Fruit fly (Drosophila melanogaster) whole organism, embryonic: Measurements from ENCODE around the gene CG31807.
A peak's percentile ranks its signal among the peaks of the same experiment; 100 is the strongest.

Experiments used
- Atf-2 ChIP-seq: fragments of 200-800 bp; sonication (Bioruptor generic); optimal IDR thresholded peaks from 2 replicates; lab custom pipeline; 2016; ENCODE audit warnings: missing biosample characterization, missing genetic modification characterization
- CG10321 ChIP-seq: fragments of 200-800 bp; sonication (Bioruptor generic); IDR thresholded peaks from 2 replicates; pipeline ENCODE4 v1.3.6; 2022; ENCODE audit warnings: missing biosample characterization, missing genetic modification characterization
- CG10654 ChIP-seq: fragments of 200-800 bp; sonication (Bioruptor generic); optimal IDR thresholded peaks from 2 replicates; lab custom pipeline; 2016; ENCODE audit warnings: missing biosample characterization, missing genetic modification characterization
- CG11247 ChIP-seq: fragments of 200-800 bp; sonication (Bioruptor generic); IDR thresholded peaks from 2 replicates; pipeline ENCODE4 v1.3.6; 2022; ENCODE audit warnings: missing biosample characterization, missing genetic modification characterization
- CG14441 ChIP-seq: fragments of 200-800 bp; sonication (Bioruptor generic); IDR thresholded peaks from 2 replicates; pipeline ENCODE4 v1.3.6; 2022; ENCODE audit warnings: missing biosample characterization, missing genetic modification characterization
- CG1603 ChIP-seq: fragments of 200-800 bp; sonication (Bioruptor generic); optimal IDR thresholded peaks from 2 replicates; lab custom pipeline; 2019; ENCODE audit warnings: missing biosample characterization, mild to moderate bottlenecking, missing genetic modification characterization, moderate library complexity
- CG16813 ChIP-seq: fragments of 200-800 bp; sonication (Bioruptor generic); IDR thresholded peaks from 3 replicates; pipeline ENCODE4 v1.3.6; 2022; ENCODE audit warnings: missing biosample characterization, missing genetic modification characterization; ENCODE audit not compliant: partially characterized antibody
- CG1792 ChIP-seq: fragments of 200-800 bp; sonication (Bioruptor generic); optimal IDR thresholded peaks from 2 replicates; lab custom pipeline; 2016; ENCODE audit warnings: missing biosample characterization, missing genetic modification characterization
- CG18476 ChIP-seq: fragments of 200-800 bp; sonication (Bioruptor generic); optimal IDR thresholded peaks from 2 replicates; lab custom pipeline; 2016; ENCODE audit warnings: missing biosample characterization, mild to moderate bottlenecking, missing genetic modification characterization
- CG3726 ChIP-seq: fragments of 200-800 bp; sonication (Bioruptor generic); IDR thresholded peaks from 3 replicates; pipeline ENCODE4, ENCODE4 v1.3.6; 2022; ENCODE audit warnings: missing biosample characterization, missing genetic modification characterization
- CG4282 ChIP-seq: fragments of 200-800 bp; sonication (Bioruptor generic); optimal IDR thresholded peaks from 2 replicates; lab custom pipeline; 2016; ENCODE audit warnings: missing biosample characterization, missing genetic modification characterization
- CG4328 ChIP-seq: fragments of 200-800 bp; sonication (Bioruptor generic); optimal IDR thresholded peaks from 3 replicates; lab custom pipeline; 2017; ENCODE audit warnings: missing biosample characterization, missing genetic modification reagents, missing genetic modification characterization
- CG4360 ChIP-seq: fragments of 200-800 bp; sonication (Bioruptor generic); IDR thresholded peaks from 2 replicates; pipeline ENCODE4 v1.3.6; 2022; ENCODE audit warnings: missing biosample characterization, missing genetic modification characterization
- CG4404 ChIP-seq: fragments of 200-800 bp; sonication (Bioruptor generic); IDR thresholded peaks from 2 replicates; pipeline ENCODE4 v1.3.6; 2022; ENCODE audit warnings: missing biosample characterization, missing genetic modification characterization
- CG5245 ChIP-seq: fragments of 200-800 bp; sonication (Bioruptor generic); optimal IDR thresholded peaks from 3 replicates; lab custom pipeline; 2016; ENCODE audit warnings: missing biosample characterization, missing genetic modification characterization
- CG5953 ChIP-seq: fragments of 200-800 bp; sonication (Bioruptor generic); IDR thresholded peaks from 2 replicates; pipeline ENCODE4 v1.3.6; 2022; ENCODE audit warnings: missing biosample characterization, missing genetic modification characterization
- CG6683 ChIP-seq: fragments of 200-800 bp; sonication (Bioruptor generic); optimal IDR thresholded peaks from 2 replicates; lab custom pipeline; 2017; ENCODE audit warnings: missing biosample characterization, mild to moderate bottlenecking, missing genetic modification characterization, missing genetic modification reagents
- CG8281 ChIP-seq: fragments of 200-800 bp; sonication (Bioruptor generic); optimal IDR thresholded peaks from 2 replicates; lab custom pipeline; 2018; ENCODE audit warnings: missing biosample characterization, mild to moderate bottlenecking, missing genetic modification characterization, moderate library complexity
- CTCF ChIP-seq: fragments of 200-800 bp; sonication (Bioruptor generic); optimal IDR thresholded peaks from 2 replicates; lab custom pipeline; 2017; ENCODE audit warnings: missing biosample characterization, mild to moderate bottlenecking, missing genetic modification characterization, moderate library complexity
- CkIIα-i1 ChIP-seq: fragments of 200-800 bp; sonication (Bioruptor generic); IDR thresholded peaks from 2 replicates; pipeline ENCODE4 v1.3.6; 2022; ENCODE audit warnings: missing biosample characterization, missing genetic modification characterization
- Elba2 ChIP-seq: fragments of 200-800 bp; sonication (Bioruptor generic); optimal IDR thresholded peaks from 3 replicates; lab custom pipeline; 2016; ENCODE audit warnings: missing biosample characterization, missing genetic modification characterization
- Hr51 ChIP-seq, 2 experiments: fragments of 200-800 bp; sonication (Bioruptor generic); optimal IDR thresholded peaks; 2 replicates in 1 of 2; 3 replicates in 1 of 2; lab custom pipeline; 2016 to 2018; ENCODE audit warnings: missing biosample characterization in 2 of 2, missing genetic modification characterization in 2 of 2, mild to moderate bottlenecking in 1 of 2, moderate library complexity in 1 of 2
- Hr78 ChIP-seq, 2 experiments: fragments of 200-800 bp in 1 of 2; fragments of >200 bp in 1 of 2; sonication (Bioruptor generic) in 1 of 2; optimal IDR thresholded peaks; 2 replicates each; lab custom pipeline; 2017 to 2019; ENCODE audit warnings: missing biosample characterization in 2 of 2, missing genetic modification characterization in 2 of 2, mild to moderate bottlenecking in 1 of 2, moderate library complexity in 1 of 2
- Med ChIP-seq: fragments of 200-800 bp; sonication (Bioruptor generic); peaks from one replicate; lab custom pipeline; 2016; ENCODE audit warnings: missing biosample characterization, missing genetic modification characterization, mild to moderate bottlenecking, inconsistent platforms, moderate library complexity
- NC2α ChIP-seq: fragments of 200-800 bp; sonication (Bioruptor generic); optimal IDR thresholded peaks from 2 replicates; lab custom pipeline; 2016; ENCODE audit warnings: missing biosample characterization, missing genetic modification characterization
- NC2β ChIP-seq: fragments of 200-800 bp; sonication (Bioruptor generic); optimal IDR thresholded peaks from 2 replicates; lab custom pipeline; 2016; ENCODE audit warnings: missing biosample characterization, missing genetic modification characterization
- NK7.1 ChIP-seq: fragments of 200-800 bp; sonication (Bioruptor generic); optimal IDR thresholded peaks from 3 replicates; lab custom pipeline; 2016; ENCODE audit warnings: missing biosample characterization, missing genetic modification characterization
- Nf-YB ChIP-seq: fragments of 200-800 bp; sonication (Bioruptor generic); optimal IDR thresholded peaks from 3 replicates; lab custom pipeline; 2019; ENCODE audit warnings: missing biosample characterization, mild to moderate bottlenecking, missing genetic modification characterization, moderate library complexity
- Nf-YC ChIP-seq: fragments of 200-800 bp; optimal IDR thresholded peaks from 3 replicates; lab custom pipeline; 2019; ENCODE audit warnings: missing biosample characterization, mild to moderate bottlenecking, missing genetic modification characterization, moderate library complexity
- PHDP ChIP-seq: fragments of 200-800 bp; sonication (Bioruptor generic); optimal IDR thresholded peaks from 3 replicates; lab custom pipeline; 2018; ENCODE audit warnings: missing biosample characterization, mild to moderate bottlenecking, missing genetic modification characterization, moderate library complexity
- Sry-δ ChIP-seq: fragments of 200-800 bp; sonication (Bioruptor generic); optimal IDR thresholded peaks from 2 replicates; lab custom pipeline; 2016; ENCODE audit warnings: missing biosample characterization, missing genetic modification characterization
- YL-1 ChIP-seq: fragments of 200-800 bp; sonication (Bioruptor generic); optimal IDR thresholded peaks from 3 replicates; lab custom pipeline; 2017; ENCODE audit warnings: missing biosample characterization, mild to moderate bottlenecking, missing genetic modification characterization
- abd-A ChIP-seq: fragments of 200-800 bp; sonication (Bioruptor generic); optimal IDR thresholded peaks from 3 replicates; lab custom pipeline; 2019; ENCODE audit warnings: missing biosample characterization, mild to moderate bottlenecking, missing genetic modification characterization, moderate library complexity
- ap ChIP-seq: fragments of 200-800 bp; sonication (Bioruptor generic); IDR thresholded peaks from 2 replicates; pipeline ENCODE4 v1.3.6; 2022; ENCODE audit warnings: missing biosample characterization, missing genetic modification characterization
- bigmax ChIP-seq: fragments of 200-800 bp; sonication (Bioruptor generic); optimal IDR thresholded peaks from 2 replicates; lab custom pipeline; 2018; ENCODE audit warnings: missing biosample characterization, mild to moderate bottlenecking, missing genetic modification characterization
- br ChIP-seq: fragments of >200 bp; optimal IDR thresholded peaks from 2 replicates; lab custom pipeline; 2017
- crol ChIP-seq: fragments of 200-800 bp; sonication (Bioruptor generic); IDR thresholded peaks from 2 replicates; pipeline ENCODE4 v1.3.6; 2022; ENCODE audit warnings: missing biosample characterization, missing genetic modification characterization
- da ChIP-seq: fragments of 200-800 bp; sonication (Bioruptor generic); optimal IDR thresholded peaks from 2 replicates; lab custom pipeline; 2016; ENCODE audit warnings: missing biosample characterization, missing genetic modification characterization
- dysf ChIP-seq: fragments of 200-800 bp; sonication (Bioruptor generic); IDR thresholded peaks from 3 replicates; pipeline ENCODE4 v1.3.6; 2022; ENCODE audit warnings: missing biosample characterization, missing genetic modification characterization
- hbn ChIP-seq: fragments of 200-800 bp; sonication (Bioruptor generic); IDR thresholded peaks from 2 replicates; pipeline ENCODE4 v1.3.6; 2022; ENCODE audit warnings: missing biosample characterization, missing genetic modification characterization; ENCODE audit not compliant: partially characterized antibody
- her ChIP-seq: fragments of 200-800 bp; sonication (Bioruptor generic); optimal IDR thresholded peaks from 2 replicates; lab custom pipeline; 2016; ENCODE audit warnings: missing biosample characterization, missing genetic modification characterization
- knrl ChIP-seq: fragments of 200-800 bp; sonication (Bioruptor generic); IDR thresholded peaks from 3 replicates; pipeline ENCODE4 v1.3.6; 2022; ENCODE audit warnings: missing biosample characterization, missing genetic modification characterization; ENCODE audit not compliant: partially characterized antibody
- nerfin-1 ChIP-seq: fragments of 200-800 bp; sonication (Bioruptor generic); optimal IDR thresholded peaks from 3 replicates; lab custom pipeline; 2019; ENCODE audit warnings: missing biosample characterization, mild to moderate bottlenecking, missing genetic modification characterization, moderate library complexity
- sens-2 ChIP-seq: fragments of 200-800 bp; sonication (Bioruptor generic); IDR thresholded peaks from 2 replicates; pipeline ENCODE4 v1.3.6; 2022; ENCODE audit warnings: missing biosample characterization, missing genetic modification characterization
- tap ChIP-seq: fragments of 200-800 bp; optimal IDR thresholded peaks from 3 replicates; lab custom pipeline; 2019; ENCODE audit warnings: missing biosample characterization, mild to moderate bottlenecking, missing genetic modification characterization, moderate library complexity
- tin ChIP-seq: fragments of 200-800 bp; sonication (Bioruptor generic); optimal IDR thresholded peaks from 3 replicates; lab custom pipeline; 2016; ENCODE audit warnings: missing biosample characterization, missing genetic modification characterization
- ttk ChIP-seq: fragments of 200-800 bp; sonication (Bioruptor generic); IDR thresholded peaks from 2 replicates; pipeline ENCODE4 v2.1.2; 2022; ENCODE audit warnings: missing biosample characterization, missing genetic modification characterization
- tup ChIP-seq: fragments of 200-800 bp; sonication (Bioruptor generic); optimal IDR thresholded peaks from 2 replicates; lab custom pipeline; 2016; ENCODE audit warnings: missing biosample characterization, mild to moderate bottlenecking, missing genetic modification characterization, moderate library complexity
- zf30C ChIP-seq: fragments of 200-800 bp; sonication (Bioruptor generic); optimal IDR thresholded peaks from 3 replicates; lab custom pipeline; 2018; ENCODE audit warnings: missing biosample characterization, mild to moderate bottlenecking, missing genetic modification characterization

Gene CG31807

dm6 chr2L:16656692-16657109, 27.1 kb downstream of the CG31807 start (continued):
- TF ChIP-seq ap (GFP tag; lab: Robert Waterston, UW) (peak; percentile 37; the same call in 1 of the 2 replicates), her (GFP tag; lab: Kevin White, UChicago) (no peak), CG4404 (peak; percentile 59), Hr51 (GFP tag; optimal IDR thresholded peaks at IDR 0.05; lab: Kevin White, UChicago) (peak; percentile 30 to 71), sens-2 (GFP tag; lab: Robert Waterston, UW) (no peak), CG18476 (GFP tag; lab: Kevin White, UChicago) (peak; percentile 40), CG3726 (peak; percentile 58; the same call in 1 of the 3 replicates), dysf (peak; percentile 83), Atf-2 (no peak), CG1603 (tag; lab: Kevin White, UChicago) (peak; percentile 24), CG10321 (GFP tag; lab: Robert Waterston, UW) (no peak), CTCF (no peak)
- TF ChIP-seq, all 482 proteins: peak for 251

- TF ChIP-seq NK7.1 (GFP tag; lab: Kevin White, UChicago) (no peak), dysf (no peak), CG6683 (no peak), Elba2 (no peak), YL-1 (GFP tag; lab: Kevin White, UChicago) (no peak), tup (GFP tag; lab: Kevin White, UChicago) (no peak), CG10654 (GFP tag; lab: Kevin White, UChicago) (no peak), CG5245 (GFP tag; lab: Kevin White, UChicago) (no peak), CG5953 (GFP tag; lab: Robert Waterston, UW) (no peak), tap (tag; lab: Kevin White, UChicago) (no peak), Sry-δ (GFP tag; lab: Kevin White, UChicago) (no peak), CG4328 (GFP tag; lab: Kevin White, UChicago) (no peak)
Observed at dm6 chr2L:16653541-16653940, 30.3 kb downstream of the CG31807 start.

- TF ChIP-seq crol (GFP tag; lab: Robert Waterston, UW) = peak; percentile 32; the same call in 1 of the 2 replicates
- peak; percentile 86 for TF ChIP-seq CG8281 (tag; lab: Kevin White, UChicago)
- no peak for TF ChIP-seq CG1792 (GFP tag; lab: Kevin White, UChicago)
- no peak for TF ChIP-seq CTCF
- TF ChIP-seq CG4360 (GFP tag; lab: Robert Waterston, UW) = no peak
- TF ChIP-seq Hr78 (GFP tag; optimal IDR thresholded peaks at IDR 0.05; lab: Kevin White, UChicago) = peak in 1 of 2 experiments; percentile 74
- TF ChIP-seq Med = peak; percentile 67
- TF ChIP-seq abd-A (tag; lab: Kevin White, UChicago) = peak; percentile 75
- TF ChIP-seq, all 482 proteins: peak for 5
Observed at dm6 chr2L:16648925-16649324, 34.9 kb downstream of the CG31807 start.

- TF ChIP-seq NC2β (GFP tag; lab: Kevin White, UChicago) (no peak), da (GFP tag; lab: Kevin White, UChicago) (no peak), CG11247 (GFP tag; lab: Robert Waterston, UW) (no peak), tin (GFP tag; lab: Kevin White, UChicago) (peak; percentile 24), hbn (GFP tag; lab: Robert Waterston, UW) (no peak), PHDP (tag; lab: Kevin White, UChicago) (peak; percentile 59), knrl (GFP tag; lab: Robert Waterston, UW) (no peak), Nf-YB (GFP tag; lab: Kevin White, UChicago) (no peak), CG14441 (GFP tag; lab: Robert Waterston, UW) (peak; percentile 58), bigmax (no peak), Nf-YC (tag; lab: Kevin White, UChicago) (peak; percentile 36), ttk (GFP tag; lab: Robert Waterston, UW) (0 out of 2 replicates have a peak, but pooled peaks have one; percentile 15), zf30C (GFP tag; lab: Kevin White, UChicago) (peak; percentile 46), CG4282 (no peak), CkIIα-i1 (GFP tag; lab: Robert Waterston, UW) (no peak), nerfin-1 (tag; lab: Kevin White, UChicago) (peak; percentile 3), NC2α (no peak), CG16813 (GFP tag; lab: Robert Waterston, UW) (no peak), br (lab: Kevin White, UChicago) (no peak)
Observed at dm6 chr2L:16647773-16648172, 36.0 kb downstream of the CG31807 start.
